Worm (Caenorhabditis elegans) whole organism, early embryonic: ENCODE data around the gene C50E10.1.

ENCODE experiments used
- B0310.2 ChIP-seq: sonication (generic microtip); optimal IDR thresholded peaks from 2 replicates; lab custom pipeline; 2016; ENCODE audit warnings: mild to moderate bottlenecking, missing genetic modification characterization, missing compliant biosample characterization
- F13C5.2 ChIP-seq: sonication (generic microtip); optimal IDR thresholded peaks from 2 replicates; lab custom pipeline; 2017; ENCODE audit warnings: mild to moderate bottlenecking, missing genetic modification characterization, inconsistent platforms, missing compliant biosample characterization
- aly-1 ChIP-seq: sonication (generic microtip); optimal IDR thresholded peaks from 2 replicates; lab custom pipeline; 2016; ENCODE audit warnings: missing genetic modification characterization, missing compliant biosample characterization
- ama-1 ChIP-seq: fragments of 150-350 bp; optimal IDR thresholded peaks from 2 replicates; lab custom pipeline; 2014
- ceh-13 ChIP-seq: fragments of 200-800 bp; sonication (Bioruptor generic); optimal IDR thresholded peaks from 2 replicates; lab custom pipeline; 2018; ENCODE audit warnings: mild to moderate bottlenecking, missing genetic modification characterization, missing compliant biosample characterization
- ceh-36 ChIP-seq: sonication (generic microtip); optimal IDR thresholded peaks from 2 replicates; lab custom pipeline; 2016; ENCODE audit warnings: missing genetic modification characterization, inconsistent platforms, missing compliant biosample characterization
- ets-7 ChIP-seq: sonication (generic microtip); optimal IDR thresholded peaks from 2 replicates; lab custom pipeline; 2016; ENCODE audit warnings: missing genotype, missing genetic modification characterization, missing compliant biosample characterization
- flt-1 ChIP-seq: fragments of 200-800 bp; sonication (Bioruptor generic); IDR thresholded peaks from 2 replicates; pipeline ENCODE4 v1.3.6; 2022; ENCODE audit warnings: missing genetic modification characterization, missing compliant biosample characterization
- hmbx-1 ChIP-seq: sonication (generic microtip); optimal IDR thresholded peaks from 2 replicates; lab custom pipeline; 2016; ENCODE audit warnings: mild to moderate bottlenecking, missing genetic modification characterization, missing compliant biosample characterization
- hmg-4 ChIP-seq: fragments of 200-800 bp; sonication (Bioruptor generic); optimal IDR thresholded peaks from 2 replicates; lab custom pipeline; 2018; ENCODE audit warnings: mild to moderate bottlenecking, missing genetic modification characterization, missing compliant biosample characterization
- hnd-1 ChIP-seq: sonication (generic microtip); optimal IDR thresholded peaks from 2 replicates; lab custom pipeline; 2016; ENCODE audit warnings: missing genetic modification characterization, missing compliant biosample characterization
- pes-1 ChIP-seq: fragments of 200-800 bp; sonication (Bioruptor generic); IDR thresholded peaks from 2 replicates; pipeline ENCODE4 v1.3.6; 2022; ENCODE audit warnings: missing genetic modification reagents, missing genetic modification characterization, missing compliant biosample characterization
- scrt-1 ChIP-seq: fragments of 200-800 bp; sonication (Bioruptor generic); IDR thresholded peaks from 2 replicates; pipeline ENCODE4 v1.3.6; 2022; ENCODE audit warnings: missing genetic modification characterization, missing compliant biosample characterization
- sea-1 ChIP-seq: fragments of 200-800 bp; sonication (Bioruptor generic); conservative IDR thresholded peaks from 2 replicates; pipeline ENCODE4 v1.3.6; 2022; ENCODE audit warnings: missing genetic modification characterization, missing compliant biosample characterization
- tbx-11 ChIP-seq: fragments of 200-800 bp; sonication (Bioruptor generic); IDR thresholded peaks from 2 replicates; pipeline ENCODE4 v1.3.6; 2022; ENCODE audit warnings: missing genetic modification characterization, missing compliant biosample characterization
- tbx-37 ChIP-seq: fragments of 200-800 bp; sonication (Bioruptor generic); conservative IDR thresholded peaks from 2 replicates; pipeline ENCODE4 v1.3.6; 2022; ENCODE audit warnings: missing genetic modification reagents, missing genetic modification characterization, missing compliant biosample characterization
- tra-4 ChIP-seq: sonication (generic microtip); optimal IDR thresholded peaks from 2 replicates; lab custom pipeline; 2017; ENCODE audit warnings: missing genetic modification characterization, missing compliant biosample characterization

The C50E10.1 gene

ce11 chrII:12257095-12257494 is 45.2 kb downstream of the C50E10.1 start:
- no peak for TF ChIP-seq pes-1
- TF ChIP-seq scrt-1 (GFP tag; lab: Robert Waterston, UW): no peak
- no peak for TF ChIP-seq flt-1 (GFP tag; lab: Robert Waterston, UW)
- no peak for TF ChIP-seq sea-1 (GFP tag; lab: Robert Waterston, UW)
- TF ChIP-seq hnd-1: no peak
- no peak for TF ChIP-seq tbx-11
- no peak for TF ChIP-seq hmg-4
- TF ChIP-seq tra-4 (tag; lab: Kevin White, UChicago): no peak
- TF ChIP-seq B0310.2 (tag; lab: Kevin White, UChicago): no peak
- no peak for TF ChIP-seq ama-1 (lab: Kevin White, UChicago)
- no peak for TF ChIP-seq aly-1 (tag; lab: Kevin White, UChicago)
- TF ChIP-seq tbx-37 (GFP tag; lab: Robert Waterston, UW): no peak
- no peak for TF ChIP-seq ceh-36 (tag; lab: Kevin White, UChicago)

ce11 chrII:12256528-12256927 is 45.7 kb downstream of the C50E10.1 start, which contains the start of gene parn-2:
TSS of gene parn-2 (minus strand) at chrII:12256628.
- TF ChIP-seq hmg-4 (peak; percentile 10), sea-1 (GFP tag; lab: Robert Waterston, UW) (0 out of 2 replicates have a peak, but pooled peaks have one; percentile 8), tra-4 (tag; lab: Kevin White, UChicago) (no peak)

- no peak for TF ChIP-seq hnd-1
- TF ChIP-seq F13C5.2 (tag; lab: Kevin White, UChicago): no peak
- no peak for TF ChIP-seq ceh-13 (GFP tag; lab: Kevin White, UChicago)
- no peak for TF ChIP-seq hmbx-1
- no peak for TF ChIP-seq tbx-11
- TF ChIP-seq tra-4 (tag; lab: Kevin White, UChicago): no peak
- no peak for TF ChIP-seq pes-1
- TF ChIP-seq hmg-4: no peak
- no peak for TF ChIP-seq flt-1 (GFP tag; lab: Robert Waterston, UW)
- TF ChIP-seq ets-7 (tag; lab: Kevin White, UChicago): no peak
- no peak for TF ChIP-seq B0310.2 (tag; lab: Kevin White, UChicago)
- TF ChIP-seq ama-1 (lab: Kevin White, UChicago): no peak
- TF ChIP-seq ceh-36 (tag; lab: Kevin White, UChicago): no peak
- no peak for TF ChIP-seq aly-1 (tag; lab: Kevin White, UChicago)
These were observed 46.6 kb downstream of the C50E10.1 start for ce11 chrII:12255545-12256233.
